Fruit fly (Drosophila melanogaster) S2 (cell line): ENCODE results near the gene Septin1.

Source experiments
- CG8478 ChIP-seq: fragments of >200 bp; optimal IDR thresholded peaks from 2 replicates; lab custom pipeline; 2018
- CTCF ChIP-seq, 2 experiments: fragments of >200 bp; optimal IDR thresholded peaks; 2 replicates each; lab custom pipeline; 2018

Gene Septin1

DNA sequence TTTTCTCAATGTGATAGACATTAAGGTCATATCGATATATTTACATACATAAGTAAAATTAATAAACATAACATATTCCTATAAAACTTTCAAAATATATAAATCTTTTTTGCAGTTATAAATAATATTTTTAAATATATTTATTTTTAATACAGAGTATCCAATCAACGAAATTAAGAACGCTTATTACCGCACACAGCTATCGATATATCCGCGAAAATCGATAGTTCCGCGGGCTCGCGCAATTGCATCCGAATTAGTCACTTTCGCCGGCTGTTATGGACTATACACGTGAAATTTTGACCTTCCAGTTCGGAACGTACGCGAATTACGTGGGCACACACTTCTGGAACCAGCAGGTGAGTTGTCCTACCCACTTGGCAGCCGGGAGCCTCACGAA lies 30.6 kb downstream of the Septin1 start, which contains the start of gene mst:
mst (plus strand) TSS at position 244 of the 400 bp plus-strand sequence.
- TF ChIP-seq CTCF (optimal IDR thresholded peaks at IDR 0.05; lab: Kevin White, UChicago) (no peak), CG8478 (lab: Kevin White, UChicago) (no peak)

DNA sequence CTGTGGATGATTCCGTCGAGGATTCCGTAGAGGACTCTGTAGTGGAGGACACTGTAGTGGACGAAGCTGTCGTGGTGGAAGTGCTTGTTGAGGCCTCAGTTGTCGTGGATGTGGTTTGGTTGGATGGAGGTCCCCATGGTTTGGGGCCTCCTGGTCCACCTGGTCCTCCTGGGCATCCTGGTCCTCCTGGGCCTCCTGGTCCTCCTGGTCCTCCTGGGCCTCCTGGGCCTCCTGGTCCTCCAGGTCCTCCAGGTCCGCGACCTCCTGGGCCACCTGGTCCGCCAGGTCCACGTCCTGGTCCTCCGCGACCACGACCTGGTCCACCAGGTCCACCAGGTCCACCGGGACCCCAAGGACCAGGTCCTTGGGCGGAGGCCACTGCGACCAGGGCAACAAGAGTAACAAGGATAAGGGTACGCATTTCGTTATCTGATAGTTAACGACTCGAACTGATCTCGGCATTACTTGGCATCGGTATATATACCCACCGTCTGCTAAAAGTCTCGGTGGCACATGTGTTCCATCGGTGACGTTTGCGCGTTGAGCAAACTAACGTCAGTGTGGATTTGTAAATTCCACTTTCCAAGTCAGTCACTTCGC lies 38.9 kb downstream of the Septin1 start, which contains the start of gene lcs:
lcs (minus strand) TSS at position 457 of the 600 bp plus-strand sequence.
- TF ChIP-seq CG8478 (lab: Kevin White, UChicago): no peak
- no peak for TF ChIP-seq CTCF (optimal IDR thresholded peaks at IDR 0.05; lab: Kevin White, UChicago)

DNA sequence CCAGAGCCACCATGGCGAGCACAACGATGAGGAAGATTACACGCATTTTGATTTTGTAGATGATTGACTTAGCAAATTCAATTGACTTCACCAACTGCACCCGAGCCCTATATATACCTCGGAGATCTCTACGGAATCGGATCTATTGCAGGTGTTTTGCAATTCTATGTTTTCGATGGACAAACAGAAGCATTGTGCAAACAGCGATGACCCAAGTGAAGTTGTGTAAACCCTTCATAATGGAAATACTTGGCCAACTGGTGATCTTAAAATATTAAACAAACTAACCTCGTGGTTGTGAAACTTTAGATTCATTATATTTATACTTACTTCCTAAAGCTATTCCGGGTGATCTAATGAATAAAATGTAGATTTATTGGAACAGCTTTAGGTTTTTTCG lies 44.6 kb downstream of the Septin1 start, which contains the start of gene whe:
whe (minus strand) TSS at position 101 of the 400 bp plus-strand sequence.
- TF ChIP-seq CTCF (optimal IDR thresholded peaks at IDR 0.05; lab: Kevin White, UChicago) (no peak), CG8478 (lab: Kevin White, UChicago) (no peak)
